Fruit fly (Drosophila melanogaster): ENCODE data around the gene CG34450.

DNA sequence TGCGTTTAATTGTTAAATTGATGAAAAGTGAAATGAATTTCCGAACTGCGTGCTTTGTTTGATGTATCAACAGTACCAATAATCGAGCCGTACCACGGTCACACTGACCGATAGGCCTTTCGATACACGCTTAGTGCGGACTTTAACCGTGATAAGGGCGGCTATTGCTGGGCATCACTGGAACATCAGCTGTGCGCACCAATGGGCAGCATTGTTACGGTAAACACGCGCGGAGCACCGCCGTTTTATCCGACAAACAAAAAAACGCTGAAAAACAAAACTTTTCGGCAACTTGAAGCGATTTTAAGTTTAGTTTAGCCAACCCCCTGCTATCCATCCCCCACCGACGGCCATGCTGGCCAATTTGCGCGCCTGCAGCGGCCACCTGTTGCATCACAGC, 11.1 kb downstream of the CG34450 start, which contains the start of the genes c12.1 and c12.2:
- TF ChIP-seq Sin3A (optimal IDR thresholded peaks at IDR 0.05) (no peak), insv (optimal IDR thresholded peaks at IDR 0.05) (no peak)
